Worm (Caenorhabditis elegans) whole organism, L4/young adult: ENCODE measurements around the gene F15A4.10.

ENCODE experiments used
- W03F9.2 ChIP-seq: fragments of 150-350 bp; optimal IDR thresholded peaks from 2 replicates; lab custom pipeline; 2014; ENCODE audit warnings: missing biosample characterization, missing genetic modification characterization
- him-1 ChIP-seq: sonication (generic microtip); optimal IDR thresholded peaks from 2 replicates; lab custom pipeline; 2016; ENCODE audit warnings: missing genotype, missing genetic modification reagents, missing genetic modification characterization, missing compliant biosample characterization

DNA sequence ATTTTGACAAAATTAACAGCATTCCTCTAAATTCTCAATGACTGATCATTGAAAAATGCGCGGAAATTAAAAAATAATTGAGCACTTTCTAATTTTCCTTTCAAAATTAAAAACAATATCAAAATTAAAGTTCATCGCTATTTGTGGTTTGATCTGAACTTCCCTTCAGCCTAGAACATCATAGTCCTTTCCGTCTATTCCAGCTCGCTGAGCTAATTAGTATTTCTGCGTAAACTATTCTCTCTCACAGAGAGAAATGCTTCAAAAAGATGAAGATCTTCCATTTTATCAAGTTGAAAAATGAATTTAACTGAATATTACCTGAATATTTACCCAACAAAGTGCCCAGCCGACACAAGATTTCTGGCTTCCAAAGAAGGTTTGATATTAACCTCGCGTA, 22.1 kb upstream of the F15A4.10 start, which contains the start of gene srh-68:
- no peak for TF ChIP-seq W03F9.2 (tag; lab: Kevin White, UChicago)
- TF ChIP-seq him-1 (tag; lab: Kevin White, UChicago): no peak
